In genomic region chrV:16814541-16815207, ce11 we compare ENCODE assay signal across 2 worm cellular contexts.
TF ChIP-seq lines count a peak whose summit lies in the region.

No protein-coding gene starts in this region.

TF ChIP-seq in whole organism, L1 larva, 84 proteins besides CTCF, POLR2A, EP300 and RAD21 (continued from another document):
- peak; percentile 33 for TF ChIP-seq nhr-71 (tag; optimal IDR thresholded peaks at IDR 0.05; lab: Kevin White, UChicago)
- no peak for TF ChIP-seq Y116A8C.19 (tag; optimal IDR thresholded peaks at IDR 0.05; lab: Kevin White, UChicago; ENCODE audit: borderline replicate concordance)
- no peak for TF ChIP-seq aha-1 (tag; optimal IDR thresholded peaks at IDR 0.05; lab: Kevin White, UChicago)
- peak; percentile 3 for TF ChIP-seq ama-1 (optimal IDR thresholded peaks at IDR 0.05; lab: Kevin White, UChicago)
TF ChIP-seq in whole organism, L1 larva: peak in this region for 12.

TF ChIP-seq in whole organism, L4 larva, 104 proteins besides CTCF, POLR2A, EP300 and RAD21 (continued from another document):
- no peak for TF ChIP-seq T26A8.4 (GFP tag; IDR thresholded peaks at IDR 0.05; lab: Robert Waterston, UW)
- peak; percentile 62 for TF ChIP-seq nhr-28 (tag; optimal IDR thresholded peaks at IDR 0.05; lab: Kevin White, UChicago)
- TF ChIP-seq daf-16 (GFP tag; optimal IDR thresholded peaks at IDR 0.05; lab: Kevin White, UChicago): no peak
- TF ChIP-seq daf-16 (tag; optimal IDR thresholded peaks at IDR 0.05; lab: Kevin White, UChicago): peak; percentile 59
- peak; percentile 57 for TF ChIP-seq hlh-30 (tag; optimal IDR thresholded peaks at IDR 0.05; lab: Kevin White, UChicago; ENCODE audit: insufficient read depth)
